Worm (Caenorhabditis elegans): ENCODE results near the gene sdz-20.
A peak's percentile ranks its signal among the peaks of the same experiment; 100 is the strongest.
"Not testable (repeated sequence)": the region's sequence is repeated elsewhere in the genome, so short reads cannot be mapped to it uniquely, and the experiment has no call there.

The sdz-20 gene

DNA sequence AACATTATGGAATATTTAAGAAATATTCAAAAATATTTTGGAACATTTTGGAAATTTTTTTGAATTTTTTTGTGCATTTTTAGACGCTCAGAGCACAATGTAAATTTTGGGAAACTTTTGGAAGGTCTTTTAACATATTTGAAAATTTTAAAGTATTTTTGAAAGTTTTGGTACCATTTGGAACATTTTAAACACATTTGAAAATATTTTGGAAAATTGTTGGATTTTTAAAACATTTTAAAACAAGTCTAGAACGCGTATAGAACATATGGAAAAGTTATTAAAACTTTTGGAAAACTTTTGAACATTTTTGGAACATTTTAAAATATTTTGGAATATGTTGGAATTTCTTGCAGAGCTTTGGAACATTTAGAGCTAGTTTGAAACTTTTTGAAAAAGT, at the start of gene sdz-20:
sdz-20 (plus strand) TSS at position 301 of the 400 bp plus-strand sequence.
- no peak for TF ChIP-seq ZK337.2 (GFP tag; IDR thresholded peaks at IDR 0.05)
- no peak for TF ChIP-seq lim-7 (GFP tag; IDR thresholded peaks at IDR 0.05)
- TF ChIP-seq mdt-29 (GFP tag; IDR thresholded peaks at IDR 0.05) = no peak
- TF ChIP-seq spr-1 (tag; optimal IDR thresholded peaks at IDR 0.05) = no peak
- TF ChIP-seq pqm-1 (tag; optimal IDR thresholded peaks at IDR 0.05) = no peak
- no peak for TF ChIP-seq arid-1 (GFP tag; conservative IDR thresholded peaks at IDR 0.05)
- no peak for TF ChIP-seq sdz-12 (GFP tag; optimal IDR thresholded peaks at IDR 0.05)
- no peak for TF ChIP-seq Y105C5A.15 (GFP tag; IDR thresholded peaks at IDR 0.05)
- no peak for TF ChIP-seq Y75B8A.6 (GFP tag; IDR thresholded peaks at IDR 0.05)
- TF ChIP-seq Y48G9A.11 (GFP tag; IDR thresholded peaks at IDR 0.05) = no peak
- no peak for TF ChIP-seq ceh-82 (tag; optimal IDR thresholded peaks at IDR 0.05)
- no peak for TF ChIP-seq jun-1 (tag; optimal IDR thresholded peaks at IDR 0.05)
- no peak for TF ChIP-seq egl-27 (tag; optimal IDR thresholded peaks at IDR 0.05)

DNA sequence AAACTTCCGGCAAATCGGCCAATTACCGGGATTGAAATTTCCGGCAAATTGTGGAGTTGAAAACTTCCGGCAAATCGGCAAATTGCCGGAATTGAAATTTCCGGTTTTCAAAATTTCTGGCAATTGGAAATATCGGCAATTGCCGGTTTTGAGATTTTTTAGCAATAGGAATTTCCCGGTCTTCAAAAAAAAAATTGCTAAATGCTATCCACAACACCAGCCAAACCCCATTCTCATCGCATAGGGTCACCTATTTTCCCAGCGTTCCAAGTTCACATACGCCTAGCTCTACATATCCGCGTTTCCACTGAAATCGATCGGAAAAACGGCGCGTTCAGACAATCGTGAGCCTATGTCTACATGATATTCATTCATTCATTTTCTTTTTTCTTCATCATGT, 48.4 kb upstream of the sdz-20 start, which contains the start of gene F56A8.8:
F56A8.8 (plus strand) TSS at position 301 of the 400 bp plus-strand sequence.
- TF ChIP-seq ceh-20 (GFP tag; IDR thresholded peaks at IDR 0.05) = 0 out of 2 replicates have a peak, but pooled peaks have one; percentile 8
- TF ChIP-seq pha-4 (GFP tag; IDR thresholded peaks at IDR 0.05) = 0 out of 2 replicates have a peak, but pooled peaks have one; percentile 32
- TF ChIP-seq pha-4 (tag; optimal IDR thresholded peaks at IDR 0.05) = no peak
- no peak for TF ChIP-seq F26F4.8 (GFP tag; conservative IDR thresholded peaks at IDR 0.05)

- TF ChIP-seq mep-1 (tag; optimal IDR thresholded peaks at IDR 0.05) (peak; percentile 36), hlh-11 (tag; optimal IDR thresholded peaks at IDR 0.05) (peak; percentile 13), hmg-1.1 (GFP tag; IDR thresholded peaks at IDR 0.05) (peak; percentile 65), lin-38 (GFP tag; IDR thresholded peaks at IDR 0.05) (peak; percentile 47), egl-43 (GFP tag; IDR thresholded peaks at IDR 0.05) (0 out of 2 replicates have a peak, but pooled peaks have one; percentile 23), aha-1 (tag) (peak; percentile 27), unc-130 (GFP tag; optimal IDR thresholded peaks at IDR 0.05) (peak; percentile 13), ctbp-1 (GFP tag; IDR thresholded peaks at IDR 0.05) (peak; percentile 36; the same call in 1 of the 2 replicates), lin-29 (GFP tag; IDR thresholded peaks at IDR 0.05) (peak; percentile 17; the same call in 1 of the 2 replicates), pha-4 (GFP tag; IDR thresholded peaks at IDR 0.05) (peak; percentile 50; the same call in 1 of the 2 replicates)
- TF ChIP-seq pha-4 (tag; optimal IDR thresholded peaks at IDR 0.05) = not testable (repeated sequence)
Measured at ce11 chrIII:13292971-13293514, 40.8 kb upstream of the sdz-20 start, which contains the start of gene set-25. set-25 (minus strand) TSS chrIII:13293090.

ce11 chrIII:13296289-13296874, 37.5 kb upstream of the sdz-20 start, which contains the start of gene npp-18:
npp-18 (plus strand) TSS chrIII:13296853.
- TF ChIP-seq egl-43 (GFP tag; IDR thresholded peaks at IDR 0.05) = peak; percentile 76; the same call in 1 of the 2 replicates
- TF ChIP-seq ZK337.2 (GFP tag; IDR thresholded peaks at IDR 0.05) = 0 out of 2 replicates have a peak, but pooled peaks have one; percentile 46
- peak; percentile 76; the same call in 1 of the 2 replicates for TF ChIP-seq saeg-2 (GFP tag; IDR thresholded peaks at IDR 0.05)
- peak; percentile 77; the same call in 1 of the 2 replicates for TF ChIP-seq D1046.2 (GFP tag; IDR thresholded peaks at IDR 0.05)
- TF ChIP-seq Y48G9A.11 (GFP tag; IDR thresholded peaks at IDR 0.05) = peak; percentile 55; the same call in 1 of the 2 replicates
- peak; percentile 54 for TF ChIP-seq dmd-6 (GFP tag; IDR thresholded peaks at IDR 0.05)
- 0 out of 2 replicates have a peak, but pooled peaks have one; percentile 15 for TF ChIP-seq arid-1 (GFP tag; conservative IDR thresholded peaks at IDR 0.05)
- peak; percentile 67 for TF ChIP-seq vab-7 (GFP tag; IDR thresholded peaks at IDR 0.05)
- peak; percentile 87 for TF ChIP-seq T26A8.4 (GFP tag; IDR thresholded peaks at IDR 0.05)
- peak; percentile 70; the same call in 1 of the 2 replicates for TF ChIP-seq ctbp-1 (GFP tag; IDR thresholded peaks at IDR 0.05)
- TF ChIP-seq lin-1 (GFP tag; IDR thresholded peaks at IDR 0.05) = 0 out of 2 replicates have a peak, but pooled peaks have one; percentile 54
- TF ChIP-seq php-3 (GFP tag; IDR thresholded peaks at IDR 0.05) = peak; percentile 45; the same call in 1 of the 2 replicates
- TF ChIP-seq mes-2 (tag; optimal IDR thresholded peaks at IDR 0.05; ENCODE audit: poor library complexity, severe bottlenecking) = peak; percentile 81
- 0 out of 2 replicates have a peak, but pooled peaks have one; percentile 44 for TF ChIP-seq dmd-8 (GFP tag; IDR thresholded peaks at IDR 0.05)
- peak; percentile 4 for TF ChIP-seq hlh-11 (tag; optimal IDR thresholded peaks at IDR 0.05)
- TF ChIP-seq lin-29 (GFP tag; IDR thresholded peaks at IDR 0.05) = peak; percentile 58; the same call in 1 of the 2 replicates
- TF ChIP-seq nhr-28 (tag; optimal IDR thresholded peaks at IDR 0.05) = peak; percentile 9
- TF ChIP-seq F10B5.3 (tag; optimal IDR thresholded peaks at IDR 0.05) = peak; percentile 43
- TF ChIP-seq daf-16 (GFP tag; optimal IDR thresholded peaks at IDR 0.05) = not testable (repeated sequence)
- TF ChIP-seq daf-16 (tag; optimal IDR thresholded peaks at IDR 0.05) = peak; percentile 2
- TF ChIP-seq nhr-42 (GFP tag; IDR thresholded peaks at IDR 0.05) = 0 out of 2 replicates have a peak, but pooled peaks have one; percentile 62
- TF ChIP-seq nhr-102 (tag; optimal IDR thresholded peaks at IDR 0.05) = peak; percentile 49
- peak; percentile 86 for TF ChIP-seq hmg-1.1 (GFP tag; IDR thresholded peaks at IDR 0.05)
- peak; percentile 12 for TF ChIP-seq ceh-62 (tag; optimal IDR thresholded peaks at IDR 0.05)
